Fruit fly (Drosophila melanogaster) whole organism, adult: ENCODE results near the gene Acp95EF.

ENCODE experiments used
- CG14711 ChIP-seq: fragments of 200-800 bp; sonication (Bioruptor generic); optimal IDR thresholded peaks from 2 replicates; lab custom pipeline; 2018; ENCODE audit warnings: missing biosample characterization, mild to moderate bottlenecking, missing genetic modification characterization, moderate library complexity
- CG5204 ChIP-seq: fragments of 200-800 bp; sonication (Bioruptor generic); optimal IDR thresholded peaks from 2 replicates; lab custom pipeline; 2016; ENCODE audit warnings: missing biosample characterization, missing genetic modification characterization
- Crg-1 ChIP-seq: fragments of 200-800 bp; sonication (Bioruptor generic); optimal IDR thresholded peaks from 2 replicates; lab custom pipeline; 2016; ENCODE audit warnings: missing biosample characterization, missing genetic modification characterization
- Mnt ChIP-seq: fragments of 200-800 bp; sonication (Bioruptor generic); optimal IDR thresholded peaks from 2 replicates; lab custom pipeline; 2016; ENCODE audit warnings: missing biosample characterization, mild to moderate bottlenecking, missing genetic modification characterization
- bab1 ChIP-seq: fragments of 200-800 bp; sonication (Bioruptor generic); optimal IDR thresholded peaks from 3 replicates; lab custom pipeline; 2019; ENCODE audit warnings: missing biosample characterization, mild to moderate bottlenecking, missing genetic modification characterization, moderate library complexity
- pad ChIP-seq: fragments of 200-800 bp; sonication (Bioruptor generic); optimal IDR thresholded peaks from 3 replicates; lab custom pipeline; 2017; ENCODE audit warnings: missing biosample characterization, missing genetic modification characterization, mild to moderate bottlenecking, moderate library complexity, missing genetic modification reagents
- tj ChIP-seq: fragments of 200-800 bp; sonication (Bioruptor generic); optimal IDR thresholded peaks from 3 replicates; lab custom pipeline; 2017; ENCODE audit warnings: missing biosample characterization, mild to moderate bottlenecking, missing genetic modification characterization, moderate library complexity

- TF ChIP-seq tj (GFP tag; lab: Kevin White, UChicago) (no peak), CG5204 (GFP tag; lab: Kevin White, UChicago) (no peak), Crg-1 (GFP tag; lab: Kevin White, UChicago) (no peak), CG14711 (tag; lab: Kevin White, UChicago) (no peak), Mnt (GFP tag; lab: Kevin White, UChicago) (no peak), bab1 (GFP tag; lab: Kevin White, UChicago) (no peak), pad (no peak)
Measured at dm6 chr3R:24219093-24219492, 9.7 kb upstream of the Acp95EF start.
